Worm (Caenorhabditis elegans) whole organism, L4/young adult: ENCODE results near the gene C09E7.8.

ENCODE experiments used
- W03F9.2 ChIP-seq: fragments of 150-350 bp; optimal IDR thresholded peaks from 2 replicates; lab custom pipeline; 2014; ENCODE audit warnings: missing biosample characterization, missing genetic modification characterization
- dao-5 ChIP-seq: sonication (generic microtip); optimal IDR thresholded peaks from 2 replicates; lab custom pipeline; 2016; ENCODE audit warnings: missing genotype, missing genetic modification characterization, moderate library complexity, missing compliant biosample characterization
- him-1 ChIP-seq: sonication (generic microtip); optimal IDR thresholded peaks from 2 replicates; lab custom pipeline; 2016; ENCODE audit warnings: missing genotype, missing genetic modification reagents, missing genetic modification characterization, missing compliant biosample characterization

DNA sequence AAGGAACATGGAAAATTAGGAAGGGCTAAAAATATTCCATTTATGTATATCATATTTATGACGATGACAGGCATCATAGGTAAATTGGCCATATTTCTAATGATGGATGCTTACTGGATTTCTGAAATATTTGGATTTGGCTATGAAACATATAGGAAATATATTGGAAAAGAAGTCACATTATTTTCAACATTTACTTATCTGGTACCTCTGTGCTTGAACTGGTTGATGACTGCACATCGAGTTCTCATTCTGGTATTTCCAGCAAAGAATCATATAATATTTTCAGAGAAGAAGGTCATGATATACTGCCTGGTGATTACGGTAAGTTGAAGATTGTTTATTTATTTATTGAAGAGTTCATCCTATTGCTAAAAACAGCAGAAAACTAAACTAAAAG lies 25.7 kb downstream of the C09E7.8 start, which contains the start of gene srxa-5:
- TF ChIP-seq W03F9.2 (tag; lab: Kevin White, UChicago) (no peak), him-1 (no peak), dao-5 (tag; lab: Kevin White, UChicago) (no peak)
